Fruit fly (Drosophila melanogaster): ENCODE results near the gene Oseg1.
A peak's percentile ranks its signal among the peaks of the same experiment; 100 is the strongest.

The Oseg1 gene

dm6 chr3L:8412725-8413124 is at the start of gene Oseg1, which contains the start of gene mtrm:
Gene Oseg1 (minus strand): TSS chr3L:8412825.
Gene mtrm (plus strand): TSS chr3L:8413012.
- no peak for TF ChIP-seq CG1620 (GFP tag; optimal IDR thresholded peaks at IDR 0.05)
- TF ChIP-seq ovo (GFP tag; optimal IDR thresholded peaks at IDR 0.05): peak; percentile 41

dm6 chr3L:8461229-8462004 is 48.8 kb upstream of the Oseg1 start:
- no peak for TF ChIP-seq Hr96 (GFP tag; optimal IDR thresholded peaks at IDR 0.05)
- no peak for TF ChIP-seq toe (GFP tag; optimal IDR thresholded peaks at IDR 0.05)
- TF ChIP-seq bab1 (GFP tag; optimal IDR thresholded peaks at IDR 0.05): no peak
- no peak for TF ChIP-seq CG7045 (GFP tag; optimal IDR thresholded peaks at IDR 0.05)
- TF ChIP-seq pad (GFP tag; optimal IDR thresholded peaks at IDR 0.05): no peak
- TF ChIP-seq CG33017 (tag; optimal IDR thresholded peaks at IDR 0.05): no peak
- no peak for TF ChIP-seq Clk (GFP tag; optimal IDR thresholded peaks at IDR 0.05)
- no peak for TF ChIP-seq ovo (GFP tag; optimal IDR thresholded peaks at IDR 0.05)
- no peak for TF ChIP-seq CG5204 (GFP tag; optimal IDR thresholded peaks at IDR 0.05)
- no peak for TF ChIP-seq Crg-1 (GFP tag; optimal IDR thresholded peaks at IDR 0.05)
- no peak for TF ChIP-seq kay (GFP tag; ENCODE audit: borderline replicate concordance)
- TF ChIP-seq tj (GFP tag; optimal IDR thresholded peaks at IDR 0.05): no peak
- no peak for TF ChIP-seq Mnt (GFP tag; optimal IDR thresholded peaks at IDR 0.05)
- TF ChIP-seq CG7101 (tag; optimal IDR thresholded peaks at IDR 0.05): no peak
- TF ChIP-seq CG14711 (tag; optimal IDR thresholded peaks at IDR 0.05): no peak
- no peak for TF ChIP-seq CG12768 (GFP tag; optimal IDR thresholded peaks at IDR 0.05)
- TF ChIP-seq cnc (optimal IDR thresholded peaks at IDR 0.05): no peak

DNA sequence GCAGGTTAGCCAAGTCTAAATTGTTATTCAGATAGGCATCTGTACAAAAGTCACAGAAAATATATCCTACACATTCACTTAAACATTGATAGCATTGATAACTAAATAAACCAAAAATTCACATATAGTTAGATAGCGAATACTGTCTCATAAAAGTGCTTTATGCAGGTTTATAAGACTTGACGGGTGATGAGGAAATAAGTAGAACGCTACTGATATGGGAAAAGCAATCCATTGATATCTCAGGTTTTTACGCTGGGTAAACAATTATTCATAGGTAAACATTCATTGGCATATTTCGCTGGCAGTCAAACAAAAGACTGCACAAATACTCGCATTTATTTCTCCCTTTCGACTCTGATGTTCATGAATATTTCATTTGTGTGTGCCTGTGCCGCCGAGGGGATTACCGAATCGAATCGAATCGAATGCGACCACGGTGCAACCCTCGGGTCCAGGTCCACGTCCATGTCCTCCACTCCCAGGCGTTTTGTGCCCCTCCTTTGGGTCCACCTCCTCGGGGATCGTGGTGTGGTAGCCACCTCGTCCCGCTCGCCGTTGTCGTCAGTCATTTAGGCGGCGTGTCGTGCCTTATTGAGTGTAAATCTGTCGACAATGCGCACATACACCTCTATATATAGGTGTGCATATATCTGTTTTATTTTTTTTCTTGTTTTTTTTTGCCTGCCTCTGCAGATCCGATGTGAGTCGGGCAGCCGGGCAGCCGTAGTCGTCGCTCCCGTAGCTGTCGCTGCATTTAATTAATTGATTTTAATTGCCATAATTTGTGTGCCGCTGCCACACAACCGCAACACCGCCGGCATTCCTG is 47.6 kb upstream of the Oseg1 start:
- TF ChIP-seq Mnt (GFP tag; optimal IDR thresholded peaks at IDR 0.05) (no peak), tj (GFP tag; optimal IDR thresholded peaks at IDR 0.05) (peak; percentile 59), toe (GFP tag; optimal IDR thresholded peaks at IDR 0.05) (no peak), cnc (optimal IDR thresholded peaks at IDR 0.05) (no peak), CG14711 (tag; optimal IDR thresholded peaks at IDR 0.05) (no peak), CG7045 (GFP tag; optimal IDR thresholded peaks at IDR 0.05) (no peak), ovo (GFP tag; optimal IDR thresholded peaks at IDR 0.05) (no peak), bab1 (GFP tag; optimal IDR thresholded peaks at IDR 0.05) (no peak), cic (GFP tag; optimal IDR thresholded peaks at IDR 0.05) (no peak), CG33017 (tag; optimal IDR thresholded peaks at IDR 0.05) (no peak), CG12768 (GFP tag; optimal IDR thresholded peaks at IDR 0.05) (peak; percentile 50), pad (GFP tag; optimal IDR thresholded peaks at IDR 0.05) (no peak), CG5204 (GFP tag; optimal IDR thresholded peaks at IDR 0.05) (no peak), CG1620 (GFP tag; optimal IDR thresholded peaks at IDR 0.05) (no peak), CG7101 (tag; optimal IDR thresholded peaks at IDR 0.05) (no peak), CG11617 (GFP tag; optimal IDR thresholded peaks at IDR 0.05) (no peak), Clk (GFP tag; optimal IDR thresholded peaks at IDR 0.05) (no peak), kay (GFP tag; ENCODE audit: borderline replicate concordance) (no peak), Hr96 (GFP tag; optimal IDR thresholded peaks at IDR 0.05) (peak; percentile 8), Crg-1 (GFP tag; optimal IDR thresholded peaks at IDR 0.05) (no peak)

dm6 chr3L:8459615-8460004 is 47.0 kb upstream of the Oseg1 start:
- no peak for TF ChIP-seq bab1 (GFP tag; optimal IDR thresholded peaks at IDR 0.05)
- TF ChIP-seq CG33017 (tag; optimal IDR thresholded peaks at IDR 0.05): no peak
- no peak for TF ChIP-seq CG12768 (GFP tag; optimal IDR thresholded peaks at IDR 0.05)
- no peak for TF ChIP-seq Crg-1 (GFP tag; optimal IDR thresholded peaks at IDR 0.05)
- TF ChIP-seq CG11617 (GFP tag; optimal IDR thresholded peaks at IDR 0.05): no peak
- no peak for TF ChIP-seq CG7045 (GFP tag; optimal IDR thresholded peaks at IDR 0.05)
- no peak for TF ChIP-seq CG1620 (GFP tag; optimal IDR thresholded peaks at IDR 0.05)
- TF ChIP-seq Mnt (GFP tag; optimal IDR thresholded peaks at IDR 0.05): no peak

DNA sequence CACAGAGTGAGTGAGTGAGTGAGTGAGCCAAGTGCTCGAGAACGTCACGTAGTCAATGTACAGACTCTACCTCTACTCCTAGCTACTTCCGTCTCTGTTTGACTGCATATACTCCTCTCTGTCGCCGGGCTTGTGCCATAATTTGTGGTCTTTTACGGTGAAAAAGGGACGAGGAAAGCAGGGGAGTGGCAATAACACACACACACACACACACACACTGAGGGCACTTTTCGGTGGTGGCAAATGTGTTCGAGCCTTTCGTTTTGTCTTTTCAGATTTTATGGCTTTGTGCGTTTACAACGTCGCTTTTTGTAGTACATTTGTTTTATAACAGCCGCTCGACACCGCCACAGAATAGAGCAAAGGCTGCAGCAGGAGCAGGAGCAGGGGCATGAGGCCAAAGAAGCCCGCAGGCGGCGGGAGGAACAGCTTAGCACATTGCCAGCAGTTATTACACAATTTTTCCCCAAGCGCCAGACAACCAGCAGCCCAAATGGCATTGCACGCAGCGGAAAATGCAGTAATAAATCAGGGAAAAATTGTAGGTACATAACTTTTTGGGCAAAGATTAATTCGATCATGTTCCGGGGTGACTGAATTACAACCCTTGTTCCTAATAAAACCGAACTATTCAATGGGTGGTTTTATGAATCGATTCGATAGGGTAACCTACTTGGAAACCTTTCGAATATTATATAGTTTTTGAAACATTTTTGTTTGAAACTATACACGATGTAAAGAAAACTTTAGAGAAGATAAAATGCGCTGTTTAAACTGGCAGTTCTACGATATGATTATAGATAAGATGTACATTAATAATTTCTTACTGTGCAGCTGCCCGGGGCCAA is 46.4 kb upstream of the Oseg1 start:
- no peak for TF ChIP-seq CG7101 (tag; optimal IDR thresholded peaks at IDR 0.05)
- no peak for TF ChIP-seq Mnt (GFP tag; optimal IDR thresholded peaks at IDR 0.05)
- TF ChIP-seq CG7045 (GFP tag; optimal IDR thresholded peaks at IDR 0.05): no peak
- no peak for TF ChIP-seq toe (GFP tag; optimal IDR thresholded peaks at IDR 0.05)
- no peak for TF ChIP-seq CG1620 (GFP tag; optimal IDR thresholded peaks at IDR 0.05)
- TF ChIP-seq CG33017 (tag; optimal IDR thresholded peaks at IDR 0.05): no peak
- no peak for TF ChIP-seq Clk (GFP tag; optimal IDR thresholded peaks at IDR 0.05)

Measured in whole organism, adult.